Fruit fly (Drosophila melanogaster) whole organism, embryonic: ENCODE data around the gene Syx8.

Source experiments
- Bdp1 ChIP-seq: fragments of 200-800 bp; sonication (Bioruptor generic); optimal IDR thresholded peaks from 3 replicates; lab custom pipeline; 2016; ENCODE audit warnings: missing biosample characterization, missing genetic modification characterization
- Blimp-1 ChIP-seq: fragments of 200-800 bp; sonication (Bioruptor generic); optimal IDR thresholded peaks from 3 replicates; lab custom pipeline; 2018; ENCODE audit warnings: missing biosample characterization, missing genetic modification characterization, mild to moderate bottlenecking, moderate library complexity, missing genetic modification reagents
- CG10147 ChIP-seq: fragments of 200-800 bp; sonication (Bioruptor generic); optimal IDR thresholded peaks from 2 replicates; lab custom pipeline; 2019; ENCODE audit warnings: missing biosample characterization, mild to moderate bottlenecking, missing genetic modification characterization, moderate library complexity
- CG10267 ChIP-seq: fragments of 200-800 bp; sonication (Bioruptor generic); optimal IDR thresholded peaks from 2 replicates; lab custom pipeline; 2018; ENCODE audit warnings: missing biosample characterization, mild to moderate bottlenecking, missing genetic modification characterization, moderate library complexity
- CG11247 ChIP-seq: fragments of 200-800 bp; sonication (Bioruptor generic); IDR thresholded peaks from 2 replicates; pipeline ENCODE4 v1.3.6; 2022; ENCODE audit warnings: missing biosample characterization, missing genetic modification characterization
- CG11398 ChIP-seq: fragments of 200-800 bp; sonication (Bioruptor generic); optimal IDR thresholded peaks from 2 replicates; lab custom pipeline; 2016; ENCODE audit warnings: missing biosample characterization, missing genetic modification characterization
- CG11504 ChIP-seq: fragments of 200-800 bp; sonication (Bioruptor generic); optimal IDR thresholded peaks from 3 replicates; lab custom pipeline; 2019; ENCODE audit warnings: missing biosample characterization, mild to moderate bottlenecking, missing genetic modification characterization, moderate library complexity
- CG11696 ChIP-seq: fragments of 200-800 bp; sonication (Bioruptor generic); IDR thresholded peaks from 2 replicates; pipeline ENCODE4 v1.3.6; 2022; ENCODE audit warnings: missing biosample characterization, missing genetic modification characterization
- CG12104 ChIP-seq: fragments of 200-800 bp; sonication (Bioruptor generic); optimal IDR thresholded peaks from 3 replicates; lab custom pipeline; 2016; ENCODE audit warnings: missing biosample characterization, missing genetic modification characterization
- CG12155 ChIP-seq: fragments of 200-800 bp; sonication (Bioruptor generic); optimal IDR thresholded peaks from 3 replicates; lab custom pipeline; 2016; ENCODE audit warnings: missing biosample characterization, missing genetic modification characterization
- CG12219 ChIP-seq: fragments of 200-800 bp; sonication (Bioruptor generic); optimal IDR thresholded peaks from 3 replicates; lab custom pipeline; 2018; ENCODE audit warnings: missing biosample characterization, mild to moderate bottlenecking, missing genetic modification characterization
- CG13123 ChIP-seq: fragments of 200-800 bp; sonication (Bioruptor generic); optimal IDR thresholded peaks from 2 replicates; lab custom pipeline; 2016; ENCODE audit warnings: missing biosample characterization, missing genetic modification characterization
- CG13424 ChIP-seq: fragments of 200-800 bp; sonication (Bioruptor generic); optimal IDR thresholded peaks from 2 replicates; lab custom pipeline; 2019; ENCODE audit warnings: missing biosample characterization, mild to moderate bottlenecking, missing genetic modification characterization, moderate library complexity
- CG13894 ChIP-seq: fragments of 200-800 bp; sonication (Bioruptor generic); optimal IDR thresholded peaks from 3 replicates; lab custom pipeline; 2018; ENCODE audit warnings: missing biosample characterization, mild to moderate bottlenecking, missing genetic modification characterization, moderate library complexity
- CG14860 ChIP-seq: fragments of 200-800 bp; sonication (Bioruptor generic); IDR thresholded peaks from 3 replicates; pipeline ENCODE4 v1.3.6; 2022; ENCODE audit warnings: missing biosample characterization, missing genetic modification characterization; ENCODE audit not compliant: partially characterized antibody
- CG16813 ChIP-seq: fragments of 200-800 bp; sonication (Bioruptor generic); IDR thresholded peaks from 3 replicates; pipeline ENCODE4 v1.3.6; 2022; ENCODE audit warnings: missing biosample characterization, missing genetic modification characterization; ENCODE audit not compliant: partially characterized antibody
- CG18011 ChIP-seq: fragments of 200-800 bp; sonication (Bioruptor generic); optimal IDR thresholded peaks from 2 replicates; lab custom pipeline; 2017; ENCODE audit warnings: missing biosample characterization, missing genetic modification characterization, mild to moderate bottlenecking, moderate library complexity, missing genotype
- CG18476 ChIP-seq: fragments of 200-800 bp; sonication (Bioruptor generic); optimal IDR thresholded peaks from 2 replicates; lab custom pipeline; 2016; ENCODE audit warnings: missing biosample characterization, mild to moderate bottlenecking, missing genetic modification characterization
- CG18599 ChIP-seq: fragments of 200-800 bp; sonication (Bioruptor generic); optimal IDR thresholded peaks from 3 replicates; lab custom pipeline; 2017; ENCODE audit warnings: missing biosample characterization, missing genetic modification characterization, mild to moderate bottlenecking, moderate library complexity, missing genetic modification reagents
- CG18764 ChIP-seq: fragments of 200-800 bp; sonication (Bioruptor generic); optimal IDR thresholded peaks from 3 replicates; lab custom pipeline; 2016; ENCODE audit warnings: missing biosample characterization, missing genetic modification characterization
- CG2129 ChIP-seq: fragments of 200-800 bp; sonication (Bioruptor generic); IDR thresholded peaks from 2 replicates; pipeline ENCODE4 v1.3.6; 2022; ENCODE audit warnings: missing biosample characterization, missing genetic modification characterization; ENCODE audit not compliant: partially characterized antibody
- CG33557 ChIP-seq: fragments of 200-800 bp; sonication (Bioruptor generic); optimal IDR thresholded peaks from 2 replicates; lab custom pipeline; 2019; ENCODE audit warnings: missing biosample characterization, mild to moderate bottlenecking, missing genetic modification characterization, moderate library complexity
- CTCF ChIP-seq: fragments of 200-800 bp; sonication (Bioruptor generic); optimal IDR thresholded peaks from 2 replicates; lab custom pipeline; 2017; ENCODE audit warnings: missing biosample characterization, mild to moderate bottlenecking, missing genetic modification characterization, moderate library complexity
- Dip2 ChIP-seq: fragments of 200-800 bp; sonication (Bioruptor generic); IDR thresholded peaks from 2 replicates; pipeline ENCODE4 v1.3.6; 2022; ENCODE audit warnings: missing biosample characterization, missing genetic modification characterization
- Fer2 ChIP-seq: fragments of 200-800 bp; sonication (Bioruptor generic); optimal IDR thresholded peaks from 2 replicates; lab custom pipeline; 2018; ENCODE audit warnings: missing biosample characterization, mild to moderate bottlenecking, missing genetic modification characterization, moderate library complexity
- Gsc ChIP-seq: fragments of 200-800 bp; sonication (Bioruptor generic); IDR thresholded peaks from 2 replicates; pipeline ENCODE4 v1.3.6; 2022; ENCODE audit warnings: missing biosample characterization, missing genetic modification characterization
- Gug ChIP-seq: fragments of 200-800 bp; sonication (Bioruptor generic); IDR thresholded peaks from 4 replicates; pipeline ENCODE4 v1.3.6; 2022; ENCODE audit warnings: missing biosample characterization, missing genetic modification characterization
- Lhr ChIP-seq: fragments of 200-800 bp; sonication (Bioruptor generic); optimal IDR thresholded peaks from 3 replicates; lab custom pipeline; 2017; ENCODE audit warnings: mild to moderate bottlenecking, missing biosample characterization, missing genetic modification reagents, missing genetic modification characterization
- MTF-1 ChIP-seq: fragments of 200-800 bp; sonication (Bioruptor generic); optimal IDR thresholded peaks from 2 replicates; lab custom pipeline; 2018; ENCODE audit warnings: missing biosample characterization, mild to moderate bottlenecking, missing genetic modification characterization, borderline replicate concordance
- Mrtf ChIP-seq: fragments of 200-800 bp; sonication (Bioruptor generic); IDR thresholded peaks from 3 replicates; pipeline ENCODE4 v1.3.6; 2022; ENCODE audit warnings: missing biosample characterization, missing genetic modification characterization
- Sin3A ChIP-seq: fragments of >200 bp; optimal IDR thresholded peaks from 2 replicates; lab custom pipeline; 2018
- Six4 ChIP-seq: fragments of 200-800 bp; sonication (Bioruptor generic); optimal IDR thresholded peaks from 2 replicates; lab custom pipeline; 2016; ENCODE audit warnings: missing biosample characterization, missing genetic modification characterization
- ac ChIP-seq: fragments of 200-800 bp; sonication (Bioruptor generic); optimal IDR thresholded peaks from 3 replicates; lab custom pipeline; 2017; ENCODE audit warnings: missing biosample characterization, mild to moderate bottlenecking, missing genetic modification characterization
- az2 ChIP-seq: fragments of 200-800 bp; sonication (Bioruptor generic); optimal IDR thresholded peaks from 3 replicates; lab custom pipeline; 2016; ENCODE audit warnings: missing biosample characterization, missing genetic modification characterization
- bsh ChIP-seq, 2 experiments: fragments of 200-800 bp; sonication (Bioruptor generic); optimal IDR thresholded peaks; 2 replicates each; lab custom pipeline; 2017 to 2018; ENCODE audit warnings: mild to moderate bottlenecking in 2 of 2, missing biosample characterization in 2 of 2, missing genetic modification characterization in 2 of 2, moderate library complexity in 1 of 2
- chif ChIP-seq, 2 experiments: fragments of 200-800 bp; sonication (Bioruptor generic); optimal IDR thresholded peaks; 3 replicates each; lab custom pipeline; 2016; ENCODE audit warnings: missing biosample characterization in 2 of 2, missing genetic modification characterization in 2 of 2
- cwo ChIP-seq: fragments of 200-800 bp; sonication (Bioruptor generic); optimal IDR thresholded peaks from 3 replicates; lab custom pipeline; 2017; ENCODE audit warnings: missing biosample characterization, missing genetic modification characterization, mild to moderate bottlenecking, moderate library complexity, missing genetic modification reagents
- da ChIP-seq: fragments of 200-800 bp; sonication (Bioruptor generic); optimal IDR thresholded peaks from 2 replicates; lab custom pipeline; 2016; ENCODE audit warnings: missing biosample characterization, missing genetic modification characterization
- hb ChIP-seq: fragments of 200-800 bp; sonication (Bioruptor generic); IDR thresholded peaks from 3 replicates; pipeline ENCODE4 v1.3.6; 2022; ENCODE audit warnings: missing biosample characterization, missing genetic modification characterization; ENCODE audit not compliant: partially characterized antibody
- kay ChIP-seq: fragments of 200-800 bp; sonication (Bioruptor generic); optimal IDR thresholded peaks from 2 replicates; lab custom pipeline; 2016; ENCODE audit warnings: missing biosample characterization, missing genetic modification characterization
- nerfin-1 ChIP-seq: fragments of 200-800 bp; sonication (Bioruptor generic); optimal IDR thresholded peaks from 3 replicates; lab custom pipeline; 2019; ENCODE audit warnings: missing biosample characterization, mild to moderate bottlenecking, missing genetic modification characterization, moderate library complexity
- peb ChIP-seq: fragments of 200-800 bp; sonication (Bioruptor generic); IDR thresholded peaks from 2 replicates; pipeline ENCODE4 v1.3.6; 2022; ENCODE audit warnings: missing biosample characterization, missing genetic modification characterization
- pfk ChIP-seq: fragments of 200-800 bp; sonication (Bioruptor generic); optimal IDR thresholded peaks from 2 replicates; lab custom pipeline; 2018; ENCODE audit warnings: missing biosample characterization, mild to moderate bottlenecking, missing genetic modification characterization, moderate library complexity
- run ChIP-seq: fragments of 200-800 bp; sonication (Bioruptor generic); optimal IDR thresholded peaks from 3 replicates; lab custom pipeline; 2018; ENCODE audit warnings: missing biosample characterization, mild to moderate bottlenecking, missing genetic modification characterization
- salm ChIP-seq: fragments of 200-800 bp; sonication (Bioruptor generic); optimal IDR thresholded peaks from 2 replicates; lab custom pipeline; 2018; ENCODE audit warnings: missing biosample characterization, mild to moderate bottlenecking, missing genetic modification characterization
- sna ChIP-seq: fragments of 200-800 bp; sonication (Bioruptor generic); IDR thresholded peaks from 2 replicates; pipeline ENCODE4 v1.3.6; 2022; ENCODE audit warnings: missing biosample characterization, missing genetic modification characterization; ENCODE audit not compliant: partially characterized antibody
- tin ChIP-seq: fragments of 200-800 bp; sonication (Bioruptor generic); optimal IDR thresholded peaks from 3 replicates; lab custom pipeline; 2016; ENCODE audit warnings: missing biosample characterization, missing genetic modification characterization
- trem ChIP-seq: fragments of 200-800 bp; optimal IDR thresholded peaks from 3 replicates; lab custom pipeline; 2019; ENCODE audit warnings: missing biosample characterization, mild to moderate bottlenecking, missing genetic modification characterization, moderate library complexity
- trh ChIP-seq: fragments of 200-800 bp; sonication (Bioruptor generic); optimal IDR thresholded peaks from 2 replicates; lab custom pipeline; 2016; ENCODE audit warnings: missing biosample characterization, missing genetic modification characterization

The Syx8 gene

dm6 chr3L:16587994-16588622, 1.3 kb upstream of the Syx8 start (continued):
- TF ChIP-seq Gug (GFP tag; lab: Robert Waterston, UW) (peak; percentile 66), Mrtf (GFP tag; lab: Robert Waterston, UW) (peak; percentile 9; the same call in 1 of the 3 replicates), CG13123 (GFP tag; lab: Kevin White, UChicago) (peak; percentile 6), kay (peak; percentile 47), CG11696 (GFP tag; lab: Robert Waterston, UW) (no peak), CG16813 (GFP tag; lab: Robert Waterston, UW) (peak; percentile 96), Lhr (GFP tag; lab: Kevin White, UChicago) (peak; percentile 58), CG13424 (tag; lab: Kevin White, UChicago) (peak; percentile 60), CG14860 (peak; percentile 91), CG12219 (GFP tag; lab: Kevin White, UChicago) (no peak), CG12155 (peak; percentile 9), Six4 (GFP tag; lab: Kevin White, UChicago) (peak; percentile 12), CG12104 (GFP tag; lab: Kevin White, UChicago) (no peak), CG10147 (GFP tag; lab: Kevin White, UChicago) (peak; percentile 36), CG2129 (GFP tag; lab: Robert Waterston, UW) (peak; percentile 90), run (tag; lab: Kevin White, UChicago) (no peak), Fer2 (peak; percentile 17), CG18599 (GFP tag; lab: Kevin White, UChicago) (peak; percentile 64), trh (GFP tag; lab: Kevin White, UChicago) (peak; percentile 25), MTF-1 (GFP tag; lab: Kevin White, UChicago) (no peak), az2 (GFP tag; lab: Kevin White, UChicago) (peak; percentile 35), tin (GFP tag; lab: Kevin White, UChicago) (peak; percentile 60), bsh (GFP tag; optimal IDR thresholded peaks at IDR 0.05; lab: Kevin White, UChicago) (peak in 1 of 2 experiments; percentile 57), CG18764 (GFP tag; lab: Kevin White, UChicago) (no peak), peb (GFP tag; lab: Robert Waterston, UW) (no peak), da (GFP tag; lab: Kevin White, UChicago) (peak; percentile 10), pfk (GFP tag; lab: Kevin White, UChicago) (no peak), trem (tag; lab: Kevin White, UChicago) (peak; percentile 72), hb (GFP tag; lab: Robert Waterston, UW) (peak; percentile 92), nerfin-1 (tag; lab: Kevin White, UChicago) (peak; percentile 45), Sin3A (lab: Kevin White, UChicago) (peak; percentile 100), sna (peak; percentile 96), ac (GFP tag; lab: Kevin White, UChicago) (no peak), CG33557 (GFP tag; lab: Kevin White, UChicago) (peak; percentile 6), CG10267 (tag; lab: Kevin White, UChicago) (peak; percentile 53), cwo (peak; percentile 24), CTCF (GFP tag; lab: Kevin White, UChicago) (no peak), CG18476 (GFP tag; lab: Kevin White, UChicago) (peak; percentile 53), CG11504 (tag; lab: Kevin White, UChicago) (no peak), Gsc (GFP tag; lab: Robert Waterston, UW) (no peak), CG11398 (peak; percentile 54), Bdp1 (GFP tag; lab: Kevin White, UChicago) (peak; percentile 64), Blimp-1 (GFP tag; lab: Kevin White, UChicago) (no peak), CG18011 (GFP tag; lab: Kevin White, UChicago) (no peak), salm (tag; lab: Kevin White, UChicago) (no peak), chif (GFP tag; optimal IDR thresholded peaks at IDR 0.05; lab: Kevin White, UChicago) (peak; percentile 9 to 36), CG13894 (tag; lab: Kevin White, UChicago) (peak; percentile 52), CG11247 (GFP tag; lab: Robert Waterston, UW) (peak; percentile 51; the same call in 1 of the 2 replicates), Dip2 (no peak)
